Worm (Caenorhabditis elegans): ENCODE data around the gene F46B6.10.
A peak's percentile ranks its signal among the peaks of the same experiment; 100 is the strongest.

Gene F46B6.10

DNA sequence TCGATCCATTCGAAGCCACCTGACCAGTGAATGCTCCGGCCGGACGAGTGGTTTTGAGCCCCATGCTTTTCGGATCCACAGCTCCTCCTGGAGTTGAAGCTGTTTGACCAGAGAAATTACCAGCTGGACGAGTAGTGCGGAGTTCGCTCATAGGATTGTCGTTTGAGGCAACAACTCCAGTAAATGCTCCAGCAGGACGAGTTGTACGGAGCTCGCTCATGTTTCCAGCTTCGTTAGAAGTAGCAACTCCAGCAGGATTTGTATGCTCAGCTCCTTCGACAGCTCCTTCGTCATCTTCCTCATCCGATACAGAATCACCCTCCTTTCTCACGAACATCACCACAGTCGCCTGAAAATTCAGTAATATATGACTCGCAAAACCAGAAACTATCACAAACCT, 48.3 kb downstream of the F46B6.10 start:
- 0 out of 2 replicates have a peak, but pooled peaks have one; percentile 53 for TF ChIP-seq dmd-8 (GFP tag; IDR thresholded peaks at IDR 0.05)
- no peak for TF ChIP-seq R02D3.7 (tag; optimal IDR thresholded peaks at IDR 0.05)
- TF ChIP-seq snpc-4 (tag; optimal IDR thresholded peaks at IDR 0.05): no peak

DNA sequence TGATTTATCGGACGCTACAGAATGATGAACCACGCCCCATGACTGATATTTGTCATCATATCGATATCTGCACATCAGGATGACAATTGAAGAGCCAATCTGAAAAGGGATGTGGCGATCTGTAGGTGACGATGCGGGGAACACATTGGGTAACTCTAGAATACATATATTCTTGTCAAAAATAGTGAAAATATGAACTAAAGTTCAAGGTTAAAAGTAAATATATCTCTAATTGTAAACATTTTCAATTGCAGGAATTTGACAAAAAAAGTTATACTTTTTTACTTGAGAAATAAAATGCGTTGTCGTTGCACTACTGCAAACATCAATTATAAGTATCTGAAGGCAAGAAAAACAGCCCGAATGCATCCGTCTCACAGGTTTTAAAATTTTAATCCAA, 48.9 kb downstream of the F46B6.10 start, which contains the start of gene F58E6.6:
Gene F58E6.6 (minus strand): TSS at position 101 of the 400 bp plus-strand sequence.
- TF ChIP-seq dmd-8 (GFP tag; IDR thresholded peaks at IDR 0.05) (no peak), F26F4.8 (GFP tag; conservative IDR thresholded peaks at IDR 0.05) (no peak), tag-97 (GFP tag; IDR thresholded peaks at IDR 0.05) (no peak), nhr-11 (tag; optimal IDR thresholded peaks at IDR 0.05) (no peak), hlh-30 (tag; optimal IDR thresholded peaks at IDR 0.05; ENCODE audit: insufficient read depth) (no peak), nhr-111 (GFP tag; optimal IDR thresholded peaks at IDR 0.05) (no peak), mxl-3 (GFP tag; optimal IDR thresholded peaks at IDR 0.05) (no peak)
